Worm (Caenorhabditis elegans) whole organism, L4 larva: ENCODE data around the gene egl-4.

ENCODE experiments used
- attf-4 ChIP-seq: sonication (generic microtip); optimal IDR thresholded peaks from 3 replicates; lab custom pipeline; 2017; ENCODE audit warnings: missing biosample characterization, missing genetic modification characterization
- egl-27 ChIP-seq: sonication (generic microtip); optimal IDR thresholded peaks from 3 replicates; lab custom pipeline; 2017; ENCODE audit warnings: missing biosample characterization, missing genetic modification reagents, missing genetic modification characterization
- nhr-10 ChIP-seq: fragments of 150-350 bp; optimal IDR thresholded peaks from 2 replicates; lab custom pipeline; 2014; ENCODE audit warnings: missing biosample characterization, missing genetic modification characterization
- nhr-111 ChIP-seq: fragments of 200-800 bp; sonication (Bioruptor generic); optimal IDR thresholded peaks from 2 replicates; lab custom pipeline; 2018; ENCODE audit warnings: mild to moderate bottlenecking, missing genetic modification characterization, missing compliant biosample characterization
- nhr-77 ChIP-seq: fragments of 150-350 bp; optimal IDR thresholded peaks from 2 replicates; lab custom pipeline; 2014; ENCODE audit warnings: missing biosample characterization, missing genetic modification characterization
- set-16 ChIP-seq: fragments of 200-800 bp; sonication (Bioruptor generic); IDR thresholded peaks from 2 replicates; pipeline ENCODE4 v1.3.6; 2022; ENCODE audit warnings: missing genetic modification reagents, missing genetic modification characterization, missing compliant biosample characterization
- tag-97 ChIP-seq: fragments of 200-800 bp; sonication (Bioruptor generic); IDR thresholded peaks from 2 replicates; pipeline ENCODE4 v1.3.6; 2022; ENCODE audit warnings: missing genetic modification characterization, missing compliant biosample characterization
- unc-62 ChIP-seq, 3 experiments: fragments of 150-350 bp in 1 of 3; sonication (generic microtip); optimal IDR thresholded peaks in 2 of 3; peaks in 1 of 3; 1 replicate in 1 of 3; 2 replicates in 2 of 3; lab custom pipeline; 2014 to 2017; ENCODE audit warnings: missing biosample characterization in 3 of 3, missing genetic modification characterization in 3 of 3, missing genetic modification reagents in 3 of 3, missing genotype in 1 of 3

DNA sequence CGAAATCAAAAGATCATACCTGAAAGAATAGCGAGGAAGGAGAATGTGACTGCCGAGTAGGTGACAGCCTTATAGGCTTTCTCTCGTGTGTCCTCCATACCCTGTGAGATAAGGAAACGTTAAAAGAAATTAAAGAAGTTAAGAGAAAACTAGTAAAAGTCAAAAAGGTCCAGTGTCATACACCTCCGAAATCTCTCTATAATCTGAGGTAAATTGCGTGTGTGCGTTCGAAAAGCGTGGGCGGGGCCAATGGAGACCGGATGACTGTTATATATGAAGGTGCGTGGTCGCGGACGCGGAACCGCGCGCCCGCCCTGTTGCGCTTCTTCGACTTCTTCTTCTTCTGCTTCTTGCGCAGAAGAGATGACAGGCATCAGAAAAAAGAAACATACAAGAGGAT lies 27.7 kb upstream of the egl-4 start, which contains the start of gene col-109:
- no peak for TF ChIP-seq nhr-10 (tag; lab: Kevin White, UChicago)
- no peak for TF ChIP-seq egl-27
- TF ChIP-seq nhr-111 (GFP tag; lab: Kevin White, UChicago) = no peak
- no peak for TF ChIP-seq nhr-77 (tag; lab: Kevin White, UChicago)
- no peak for TF ChIP-seq attf-4
- no peak for TF ChIP-seq set-16 (GFP tag; lab: Robert Waterston, UW)
- no peak for TF ChIP-seq tag-97
- TF ChIP-seq unc-62 (GFP tag; optimal IDR thresholded peaks at IDR 0.05 in 1 of 2; lab: Kevin White, UChicago) = no peak
- no peak for TF ChIP-seq unc-62 (tag; optimal IDR thresholded peaks at IDR 0.05; lab: Kevin White, UChicago)
